Worm (Caenorhabditis elegans) whole organism, L2 larva: Measurements from ENCODE around the gene acaa-2.

Experiments used
- C34F6.9 ChIP-seq: fragments of 150-350 bp; optimal IDR thresholded peaks from 2 replicates; lab custom pipeline; 2014; ENCODE audit warnings: missing biosample characterization, missing genetic modification characterization
- F13H6.1 ChIP-seq: sonication (generic microtip); optimal IDR thresholded peaks from 2 replicates; lab custom pipeline; 2016; ENCODE audit warnings: missing genetic modification characterization, missing compliant biosample characterization
- ZK546.5 ChIP-seq: sonication (generic microtip); optimal IDR thresholded peaks from 2 replicates; lab custom pipeline; 2017; ENCODE audit warnings: missing biosample characterization, missing genetic modification characterization
- alr-1 ChIP-seq: fragments of 150-350 bp; optimal IDR thresholded peaks from 2 replicates; lab custom pipeline; 2014; ENCODE audit warnings: missing biosample characterization, missing genetic modification characterization
- ama-1 ChIP-seq: fragments of 150-350 bp; optimal IDR thresholded peaks from 2 replicates; lab custom pipeline; 2018; ENCODE audit warnings: inconsistent platforms
- blmp-1 ChIP-seq: sonication (generic microtip); optimal IDR thresholded peaks from 2 replicates; lab custom pipeline; 2017; ENCODE audit warnings: missing genetic modification characterization, mild to moderate bottlenecking, missing compliant biosample characterization, antibody characterized with exemption, moderate library complexity; ENCODE audit not compliant: insufficient read depth
- ceh-16 ChIP-seq: fragments of 150-350 bp; optimal IDR thresholded peaks from 2 replicates; lab custom pipeline; 2014; ENCODE audit warnings: missing biosample characterization, missing genetic modification characterization
- ceh-82 ChIP-seq: fragments of 150-350 bp; optimal IDR thresholded peaks from 2 replicates; lab custom pipeline; 2014; ENCODE audit warnings: missing biosample characterization, missing genetic modification characterization
- crh-2 ChIP-seq: sonication (generic microtip); optimal IDR thresholded peaks from 2 replicates; lab custom pipeline; 2017; ENCODE audit warnings: missing biosample characterization, missing genetic modification characterization
- elt-3 ChIP-seq: sonication (generic microtip); optimal IDR thresholded peaks from 2 replicates; lab custom pipeline; 2017; ENCODE audit warnings: missing biosample characterization, missing genetic modification characterization
- fos-1 ChIP-seq: fragments of 150-350 bp; optimal IDR thresholded peaks from 2 replicates; lab custom pipeline; 2014; ENCODE audit warnings: missing biosample characterization, missing genetic modification characterization
- gmeb-1 ChIP-seq: fragments of 150-350 bp; optimal IDR thresholded peaks from 2 replicates; lab custom pipeline; 2014; ENCODE audit warnings: missing biosample characterization, missing genetic modification characterization
- lin-11 ChIP-seq: fragments of 150-350 bp; sonication (generic microtip); optimal IDR thresholded peaks from 2 replicates; lab custom pipeline; 2014; ENCODE audit warnings: missing biosample characterization, missing genetic modification characterization, inconsistent platforms, mixed read lengths
- lin-13 ChIP-seq: fragments of 150-350 bp; optimal IDR thresholded peaks from 2 replicates; lab custom pipeline; 2014; ENCODE audit warnings: missing biosample characterization, missing genetic modification reagents, missing genetic modification characterization
- lin-39 ChIP-seq: fragments of 150-350 bp; optimal IDR thresholded peaks from 2 replicates; lab custom pipeline; 2014; ENCODE audit warnings: missing biosample characterization, missing genetic modification reagents, missing genetic modification characterization
- lsy-2 ChIP-seq, 2 experiments: fragments of 150-350 bp in 1 of 2; sonication (generic microtip) in 1 of 2; optimal IDR thresholded peaks; 2 replicates each; lab custom pipeline; 2014 to 2017; ENCODE audit warnings: missing biosample characterization in 2 of 2, missing genetic modification characterization in 2 of 2
- mab-5 ChIP-seq: fragments of 150-350 bp; optimal IDR thresholded peaks from 2 replicates; lab custom pipeline; 2014; ENCODE audit warnings: missing biosample characterization, missing genetic modification characterization
- mdl-1 ChIP-seq, 2 experiments: fragments of 150-350 bp in 1 of 2; sonication (generic microtip) in 1 of 2; optimal IDR thresholded peaks; 2 replicates each; lab custom pipeline; 2017; ENCODE audit warnings: missing biosample characterization in 2 of 2, missing genetic modification characterization in 2 of 2
- nhr-10 ChIP-seq: sonication (generic microtip); optimal IDR thresholded peaks from 2 replicates; lab custom pipeline; 2017; ENCODE audit warnings: missing biosample characterization, missing genetic modification characterization
- nhr-11 ChIP-seq: fragments of 150-350 bp; optimal IDR thresholded peaks from 2 replicates; lab custom pipeline; 2014; ENCODE audit warnings: missing biosample characterization, missing genetic modification characterization
- nhr-129 ChIP-seq: fragments of 150-350 bp; optimal IDR thresholded peaks from 2 replicates; lab custom pipeline; 2014; ENCODE audit warnings: missing biosample characterization, missing genetic modification characterization
- nhr-237 ChIP-seq: fragments of 150-350 bp; optimal IDR thresholded peaks from 2 replicates; lab custom pipeline; 2014; ENCODE audit warnings: missing biosample characterization, missing genetic modification characterization
- nhr-25 ChIP-seq: fragments of 150-350 bp; sonication (generic microtip); optimal IDR thresholded peaks from 3 replicates; lab custom pipeline; 2014; ENCODE audit warnings: missing biosample characterization, missing genetic modification characterization
- nhr-77 ChIP-seq: fragments of 150-350 bp; optimal IDR thresholded peaks from 2 replicates; lab custom pipeline; 2014; ENCODE audit warnings: missing biosample characterization, missing genetic modification characterization
- peb-1 ChIP-seq: fragments of 150-350 bp; optimal IDR thresholded peaks from 2 replicates; lab custom pipeline; 2014; ENCODE audit warnings: missing biosample characterization, missing genetic modification characterization
- skn-1 ChIP-seq: sonication (generic microtip); optimal IDR thresholded peaks from 2 replicates; lab custom pipeline; 2017; ENCODE audit warnings: missing biosample characterization, missing genetic modification characterization
- sma-3 ChIP-seq: sonication (generic microtip); optimal IDR thresholded peaks from 2 replicates; lab custom pipeline; 2016; ENCODE audit warnings: missing genetic modification reagents, missing genetic modification characterization, missing compliant biosample characterization
- sma-9 ChIP-seq, 2 experiments: fragments of 150-350 bp in 1 of 2; sonication (generic microtip) in 1 of 2; optimal IDR thresholded peaks; 2 replicates each; lab custom pipeline; 2014 to 2016; ENCODE audit warnings: missing genetic modification characterization in 2 of 2, mild to moderate bottlenecking in 1 of 2, missing biosample characterization in 1 of 2, missing compliant biosample characterization in 1 of 2, missing genetic modification reagents in 1 of 2, moderate library complexity in 1 of 2
- unc-39 ChIP-seq: fragments of 150-350 bp; optimal IDR thresholded peaks from 2 replicates; lab custom pipeline; 2014; ENCODE audit warnings: missing biosample characterization, missing genetic modification characterization
- unc-55 ChIP-seq: fragments of 150-350 bp; sonication (generic microtip); optimal IDR thresholded peaks from 3 replicates; lab custom pipeline; 2014; ENCODE audit warnings: missing biosample characterization, missing genetic modification reagents, missing genetic modification characterization
- unc-62 ChIP-seq: fragments of 150-350 bp; optimal IDR thresholded peaks from 2 replicates; lab custom pipeline; 2014; ENCODE audit warnings: missing biosample characterization, missing genetic modification reagents, missing genetic modification characterization
- zag-1 ChIP-seq: fragments of 150-350 bp; optimal IDR thresholded peaks from 2 replicates; lab custom pipeline; 2014; ENCODE audit warnings: missing biosample characterization, missing genetic modification characterization
- ztf-1 ChIP-seq: fragments of 200-800 bp; sonication (Bioruptor generic); conservative IDR thresholded peaks from 2 replicates; pipeline ENCODE4 v1.3.6; 2022; ENCODE audit warnings: missing genetic modification characterization, missing compliant biosample characterization
- ztf-11 ChIP-seq: sonication (generic microtip); optimal IDR thresholded peaks from 2 replicates; lab custom pipeline; 2017; ENCODE audit warnings: missing biosample characterization, missing genetic modification characterization
- ztf-4 ChIP-seq: fragments of 150-350 bp; optimal IDR thresholded peaks from 2 replicates; lab custom pipeline; 2014; ENCODE audit warnings: missing biosample characterization, missing genetic modification characterization

The acaa-2 gene

DNA sequence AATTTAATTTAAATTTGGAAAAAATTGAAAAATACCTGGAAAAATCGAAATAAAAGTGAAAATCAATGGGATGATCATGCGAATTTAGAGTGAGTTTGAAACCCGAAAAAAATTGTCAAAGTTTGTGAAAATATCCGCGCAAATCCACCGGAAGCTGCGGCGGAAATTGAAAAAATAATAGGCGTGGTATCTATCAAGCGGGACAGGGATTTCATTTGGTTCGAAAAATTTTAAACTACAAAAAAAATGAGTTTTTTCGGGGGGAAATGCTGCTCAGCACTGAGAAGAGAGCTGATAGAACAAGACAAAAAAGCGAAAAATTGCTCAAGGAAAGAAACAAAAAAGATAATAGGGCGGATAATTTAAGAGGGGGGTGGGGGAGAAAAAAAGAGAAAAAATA, 26.2 kb downstream of the acaa-2 start, which contains the start of gene T03F6.9:
T03F6.9 (minus strand) TSS at position 101 of the 400 bp plus-strand sequence.
- TF ChIP-seq nhr-77 (tag; lab: Kevin White, UChicago), result no peak

DNA sequence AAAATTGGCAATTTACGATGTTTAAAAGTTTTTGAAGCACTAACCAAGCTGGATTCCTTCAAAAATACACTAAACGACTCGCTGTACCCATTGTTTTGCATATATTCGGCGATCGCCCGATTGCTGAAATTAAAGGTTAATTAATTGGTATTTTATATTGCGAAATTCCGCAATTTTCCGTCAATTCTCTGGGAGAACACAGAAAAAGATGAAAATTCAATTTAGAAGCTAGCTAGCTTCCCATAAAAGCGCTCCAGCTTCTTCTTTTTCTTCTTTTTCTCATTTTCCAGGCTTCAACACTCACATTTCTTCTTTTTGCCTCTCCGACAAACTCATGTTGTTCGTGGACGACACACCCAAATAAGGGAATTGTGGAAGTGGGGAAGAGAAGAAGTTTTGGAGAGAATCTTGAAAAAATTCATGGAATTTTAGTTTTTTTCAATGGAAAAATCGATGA, 31.6 kb downstream of the acaa-2 start, which contains the start of gene lis-1:
lis-1 (minus strand) TSS at position 407 of the 457 bp plus-strand sequence.
- TF ChIP-seq sma-3 (GFP tag; lab: Kevin White, UChicago) (no peak), skn-1 (tag; lab: Kevin White, UChicago) (no peak), lsy-2 (tag; optimal IDR thresholded peaks at IDR 0.05; lab: Kevin White, UChicago) (peak in 1 of 2 experiments; percentile 46), nhr-237 (tag; lab: Kevin White, UChicago) (no peak)

DNA sequence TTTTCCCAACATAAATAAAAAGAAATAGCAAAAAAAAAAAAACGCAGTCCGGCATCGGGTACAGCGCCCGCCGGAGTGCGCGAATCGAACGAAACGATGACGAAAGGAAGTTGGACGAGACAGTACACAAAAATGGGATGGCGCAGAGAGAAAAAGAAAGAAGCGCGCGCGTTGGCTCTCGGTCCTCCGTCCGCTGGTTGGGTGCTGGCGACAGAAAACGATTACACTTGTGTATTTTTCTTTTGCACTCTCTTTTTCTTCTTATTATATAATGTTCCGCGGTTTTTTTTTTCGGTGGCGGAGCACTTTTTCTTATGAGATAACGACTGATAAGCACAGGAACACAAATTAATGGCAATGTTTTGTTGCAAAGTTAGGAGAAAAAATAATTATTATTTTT, 32.5 kb downstream of the acaa-2 start:
- TF ChIP-seq sma-9 (GFP tag; optimal IDR thresholded peaks at IDR 0.05; lab: Kevin White, UChicago), result no peak
- TF ChIP-seq sma-9 (tag; optimal IDR thresholded peaks at IDR 0.05; lab: Kevin White, UChicago), result no peak
- TF ChIP-seq nhr-10 (tag; lab: Kevin White, UChicago), result no peak
- TF ChIP-seq ZK546.5 (tag; lab: Kevin White, UChicago), result no peak
- TF ChIP-seq unc-39 (tag; lab: Kevin White, UChicago), result no peak
- TF ChIP-seq lin-13, result no peak
- peak; percentile 36 for TF ChIP-seq lin-11 (tag; lab: Kevin White, UChicago)
- no peak for TF ChIP-seq ama-1 (lab: Kevin White, UChicago)
- no peak for TF ChIP-seq mab-5
- peak; percentile 24 for TF ChIP-seq nhr-129 (tag; lab: Kevin White, UChicago)
- TF ChIP-seq F13H6.1 (tag; lab: Kevin White, UChicago), result peak; percentile 77
- peak; percentile 32 for TF ChIP-seq sma-3 (GFP tag; lab: Kevin White, UChicago)
- TF ChIP-seq lin-39 (tag; lab: Kevin White, UChicago), result no peak
- TF ChIP-seq ztf-11 (tag; lab: Kevin White, UChicago), result no peak
- no peak for TF ChIP-seq nhr-25 (tag; lab: Kevin White, UChicago)
- TF ChIP-seq fos-1 (tag; lab: Kevin White, UChicago), result peak; percentile 86
- TF ChIP-seq gmeb-1, result peak; percentile 24
- TF ChIP-seq crh-2 (tag; lab: Kevin White, UChicago), result peak; percentile 52
- TF ChIP-seq mdl-1 (tag; optimal IDR thresholded peaks at IDR 0.05; lab: Kevin White, UChicago), result peak in 1 of 2 experiments; percentile 19
- no peak for TF ChIP-seq alr-1 (tag; lab: Kevin White, UChicago)
- TF ChIP-seq peb-1 (tag; lab: Kevin White, UChicago), result no peak
- peak; percentile 54 for TF ChIP-seq unc-55 (GFP tag; lab: Kevin White, UChicago)
- TF ChIP-seq skn-1 (tag; lab: Kevin White, UChicago), result no peak
- no peak for TF ChIP-seq unc-62 (GFP tag; lab: Kevin White, UChicago)
- no peak for TF ChIP-seq ceh-16
- peak; percentile 13 for TF ChIP-seq zag-1
- TF ChIP-seq C34F6.9 (tag; lab: Kevin White, UChicago), result peak; percentile 40
- TF ChIP-seq lsy-2 (tag; optimal IDR thresholded peaks at IDR 0.05; lab: Kevin White, UChicago), result peak; percentile 8 to 67
- TF ChIP-seq ztf-1 (GFP tag; lab: Robert Waterston, UW), result no peak

DNA sequence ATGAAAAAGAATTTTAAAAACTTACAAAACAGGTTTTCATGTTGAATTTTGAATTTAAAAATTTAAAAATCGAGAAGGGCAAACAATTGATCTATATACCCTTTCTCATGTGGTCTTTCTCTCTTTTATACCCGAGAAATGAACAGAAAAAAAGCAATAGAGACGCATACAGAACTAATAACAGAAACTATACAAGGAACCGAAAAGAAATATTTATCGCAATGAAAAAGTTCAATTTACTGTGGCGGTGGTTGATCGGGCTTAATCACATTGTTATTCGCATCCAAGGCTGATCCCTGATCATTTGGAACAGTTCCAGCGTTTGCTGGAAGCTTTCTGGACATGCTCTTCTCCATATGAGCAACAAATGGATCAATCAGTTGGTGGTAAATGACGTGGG, 33.5 kb downstream of the acaa-2 start, which contains the start of gene T03F6.10:
T03F6.10 (minus strand) TSS at position 101 of the 400 bp plus-strand sequence.
- TF ChIP-seq lin-39 (tag; lab: Kevin White, UChicago), result no peak
- TF ChIP-seq elt-3 (tag; lab: Kevin White, UChicago), result no peak
- no peak for TF ChIP-seq fos-1 (tag; lab: Kevin White, UChicago)

DNA sequence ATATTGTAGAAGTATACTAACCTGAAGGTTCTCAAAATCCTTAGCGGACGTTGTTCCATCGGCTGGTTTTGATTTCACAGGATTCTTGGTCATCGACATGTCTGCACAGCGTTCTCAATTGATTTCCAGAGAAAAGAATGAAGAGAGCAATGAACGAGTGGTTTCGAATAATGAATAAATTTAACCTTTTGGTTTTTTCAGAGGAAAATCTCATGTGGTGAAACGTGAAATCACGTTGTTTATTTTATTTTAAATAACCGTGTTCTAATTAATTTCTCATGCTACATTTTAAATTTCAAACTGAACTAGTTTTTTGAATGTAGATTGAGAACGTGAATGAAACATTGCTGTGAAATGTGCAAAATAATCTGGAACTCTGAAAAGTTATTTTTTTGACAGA, 35.5 kb downstream of the acaa-2 start, which contains the start of gene T03F6.6:
T03F6.6 (minus strand) TSS at position 101 of the 400 bp plus-strand sequence.
- no peak for TF ChIP-seq nhr-11 (tag; lab: Kevin White, UChicago)
- no peak for TF ChIP-seq skn-1 (tag; lab: Kevin White, UChicago)

DNA sequence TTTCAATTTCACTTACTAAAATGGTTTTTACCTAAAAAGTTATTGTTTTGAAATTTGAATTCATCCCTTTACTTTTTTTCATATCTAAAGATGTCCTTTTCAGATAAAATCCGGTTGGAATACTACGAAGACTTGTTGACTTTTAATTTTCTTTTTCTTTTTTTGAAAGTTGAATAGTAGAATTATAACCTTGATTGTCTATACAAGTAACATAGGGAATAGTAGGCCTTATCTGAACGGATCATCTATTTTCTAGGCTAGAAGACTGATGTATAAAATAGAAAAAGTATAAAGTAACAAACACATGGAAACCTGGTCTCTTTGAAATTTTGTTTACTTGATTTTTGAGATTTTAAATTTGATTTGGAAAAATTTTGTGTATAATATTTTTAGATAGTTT, 36.1 kb downstream of the acaa-2 start:
- TF ChIP-seq ztf-4, result no peak
- TF ChIP-seq nhr-25 (tag; lab: Kevin White, UChicago), result peak; percentile 50
- TF ChIP-seq mdl-1 (tag; optimal IDR thresholded peaks at IDR 0.05; lab: Kevin White, UChicago), result no peak
- TF ChIP-seq blmp-1 (tag; lab: Kevin White, UChicago), result peak; percentile 19
- TF ChIP-seq ceh-82 (tag; lab: Kevin White, UChicago), result no peak
- TF ChIP-seq ceh-16, result no peak
- TF ChIP-seq F13H6.1 (tag; lab: Kevin White, UChicago), result no peak
- no peak for TF ChIP-seq lsy-2 (tag; optimal IDR thresholded peaks at IDR 0.05; lab: Kevin White, UChicago)
- no peak for TF ChIP-seq elt-3 (tag; lab: Kevin White, UChicago)
- TF ChIP-seq peb-1 (tag; lab: Kevin White, UChicago), result no peak
- TF ChIP-seq unc-39 (tag; lab: Kevin White, UChicago), result no peak
- TF ChIP-seq alr-1 (tag; lab: Kevin White, UChicago), result no peak
